Worm (Caenorhabditis elegans) whole organism, L4 larva: ENCODE data around the gene EGAP9.4.

Experiments used
- D1046.2 ChIP-seq: fragments of 200-800 bp; sonication (Bioruptor generic); IDR thresholded peaks from 2 replicates; pipeline ENCODE4 v1.3.6; 2022; ENCODE audit warnings: missing genetic modification characterization, missing compliant biosample characterization
- F10B5.3 ChIP-seq: sonication (generic microtip); optimal IDR thresholded peaks from 2 replicates; lab custom pipeline; 2016; ENCODE audit warnings: mild to moderate bottlenecking, missing genetic modification characterization, missing compliant biosample characterization
- F26F4.8 ChIP-seq: fragments of 200-800 bp; sonication (Bioruptor generic); conservative IDR thresholded peaks from 2 replicates; pipeline ENCODE4 v1.3.6; 2022; ENCODE audit warnings: missing genetic modification characterization, missing compliant biosample characterization
- F49E8.2 ChIP-seq: sonication (generic microtip); optimal IDR thresholded peaks from 2 replicates; lab custom pipeline; 2016; ENCODE audit warnings: missing compliant biosample characterization, mild to moderate bottlenecking, missing genetic modification characterization, borderline replicate concordance
- T20F7.1 ChIP-seq: fragments of 200-800 bp; sonication (Bioruptor generic); optimal IDR thresholded peaks from 2 replicates; lab custom pipeline; 2018; ENCODE audit warnings: mild to moderate bottlenecking, missing genetic modification characterization, missing compliant biosample characterization
- T26A8.4 ChIP-seq: fragments of 200-800 bp; sonication (Bioruptor generic); IDR thresholded peaks from 2 replicates; pipeline ENCODE4 v1.3.6; 2022; ENCODE audit warnings: missing genetic modification characterization, missing compliant biosample characterization
- Y105C5A.15 ChIP-seq: fragments of 200-800 bp; sonication (Bioruptor generic); IDR thresholded peaks from 2 replicates; pipeline ENCODE4 v1.3.6; 2022; ENCODE audit warnings: missing genetic modification characterization, missing compliant biosample characterization
- aha-1 ChIP-seq: fragments of 150-350 bp; peaks from one replicate; lab custom pipeline; 2014; ENCODE audit warnings: missing biosample characterization, missing genetic modification characterization
- ama-1 ChIP-seq: fragments of 150-350 bp; optimal IDR thresholded peaks from 2 replicates; lab custom pipeline; 2014; ENCODE audit warnings: inconsistent platforms, mixed read lengths
- arid-1 ChIP-seq: fragments of 200-800 bp; sonication (Bioruptor generic); conservative IDR thresholded peaks from 2 replicates; pipeline ENCODE4 v1.3.6; 2022; ENCODE audit warnings: missing genetic modification reagents, missing genetic modification characterization, missing compliant biosample characterization
- ceh-82 ChIP-seq: sonication (generic microtip); optimal IDR thresholded peaks from 2 replicates; lab custom pipeline; 2017; ENCODE audit warnings: missing biosample characterization, missing genetic modification characterization
- ces-1 ChIP-seq: fragments of 150-350 bp; sonication (generic microtip); optimal IDR thresholded peaks from 4 replicates; lab custom pipeline; 2014; ENCODE audit warnings: missing biosample characterization, missing genetic modification reagents, missing genetic modification characterization
- daf-8 ChIP-seq: fragments of 200-800 bp; sonication (Bioruptor generic); IDR thresholded peaks from 2 replicates; pipeline ENCODE4 v1.3.6; 2022; ENCODE audit warnings: missing genetic modification characterization, missing compliant biosample characterization
- dmd-6 ChIP-seq: fragments of 200-800 bp; sonication (Bioruptor generic); IDR thresholded peaks from 2 replicates; pipeline ENCODE4 v1.3.6; 2022; ENCODE audit warnings: missing genetic modification reagents, missing genetic modification characterization, missing compliant biosample characterization
- dmd-8 ChIP-seq: fragments of 200-800 bp; sonication (Bioruptor generic); IDR thresholded peaks from 2 replicates; pipeline ENCODE4 v1.3.6; 2022; ENCODE audit warnings: missing genetic modification characterization, missing compliant biosample characterization
- dmd-9 ChIP-seq: fragments of 200-800 bp; sonication (Bioruptor generic); IDR thresholded peaks from 2 replicates; pipeline ENCODE4 v1.3.6; 2022; ENCODE audit warnings: missing genetic modification reagents, missing genetic modification characterization, missing compliant biosample characterization
- dve-1 ChIP-seq: sonication (generic microtip); optimal IDR thresholded peaks from 2 replicates; lab custom pipeline; 2017; ENCODE audit warnings: antibody characterized with exemption, mild to moderate bottlenecking, missing genetic modification characterization, missing compliant biosample characterization; ENCODE audit not compliant: insufficient read depth
- fkh-10 ChIP-seq: fragments of 150-350 bp; optimal IDR thresholded peaks from 2 replicates; lab custom pipeline; 2014; ENCODE audit warnings: missing biosample characterization, missing genetic modification reagents, missing genetic modification characterization
- fos-1 ChIP-seq: fragments of 150-350 bp; optimal IDR thresholded peaks from 2 replicates; lab custom pipeline; 2014; ENCODE audit warnings: missing biosample characterization, missing genetic modification characterization
- hif-1 ChIP-seq, 2 experiments: sonication (generic microtip); optimal IDR thresholded peaks; 2 replicates each; lab custom pipeline; 2016 to 2017; ENCODE audit warnings: missing compliant biosample characterization in 2 of 2, missing genetic modification characterization in 2 of 2, missing genetic modification reagents in 2 of 2, missing genotype in 2 of 2, mild to moderate bottlenecking in 1 of 2
- jun-1 ChIP-seq: fragments of 150-350 bp; optimal IDR thresholded peaks from 2 replicates; lab custom pipeline; 2014; ENCODE audit warnings: missing biosample characterization, missing genetic modification reagents, missing genetic modification characterization
- lin-13 ChIP-seq: fragments of 150-350 bp; optimal IDR thresholded peaks from 2 replicates; lab custom pipeline; 2014; ENCODE audit warnings: missing biosample characterization, missing genetic modification reagents, missing genetic modification characterization
- lin-29 ChIP-seq: fragments of 200-800 bp; sonication (Bioruptor generic); IDR thresholded peaks from 2 replicates; pipeline ENCODE4 v1.3.6; 2022; ENCODE audit warnings: missing genetic modification reagents, missing genetic modification characterization, missing compliant biosample characterization
- lin-39 ChIP-seq: fragments of 150-350 bp; optimal IDR thresholded peaks from 2 replicates; lab custom pipeline; 2014; ENCODE audit warnings: missing biosample characterization, missing genetic modification reagents, missing genetic modification characterization
- lsy-2 ChIP-seq, 2 experiments: fragments of 150-350 bp in 1 of 2; sonication (generic microtip) in 1 of 2; optimal IDR thresholded peaks; 2 replicates each; lab custom pipeline; 2014 to 2017; ENCODE audit warnings: missing biosample characterization in 2 of 2, missing genetic modification characterization in 2 of 2
- madf-5 ChIP-seq, 2 experiments: fragments of 200-800 bp; sonication (Bioruptor generic); IDR thresholded peaks; 2 replicates each; pipeline ENCODE4 v1.3.6; 2022; ENCODE audit warnings: missing compliant biosample characterization in 2 of 2, missing genetic modification characterization in 2 of 2
- mdl-1 ChIP-seq, 2 experiments: fragments of 150-350 bp in 1 of 2; sonication (generic microtip) in 1 of 2; optimal IDR thresholded peaks; 2 replicates each; lab custom pipeline; 2014 to 2017; ENCODE audit warnings: missing biosample characterization in 2 of 2, missing genetic modification characterization in 2 of 2
- mes-2 ChIP-seq: sonication (generic microtip); optimal IDR thresholded peaks from 2 replicates; lab custom pipeline; 2016; ENCODE audit warnings: missing genotype, mild to moderate bottlenecking, missing genetic modification characterization, missing compliant biosample characterization; ENCODE audit not compliant: poor library complexity, severe bottlenecking
- mxl-2 ChIP-seq: fragments of 200-800 bp; sonication (Bioruptor generic); conservative IDR thresholded peaks from 2 replicates; pipeline ENCODE4 v1.3.6; 2022; ENCODE audit warnings: missing genetic modification reagents, missing genetic modification characterization, missing compliant biosample characterization
- mxl-3 ChIP-seq: fragments of 200-800 bp; sonication (Bioruptor generic); optimal IDR thresholded peaks from 2 replicates; lab custom pipeline; 2018; ENCODE audit warnings: mild to moderate bottlenecking, missing genetic modification characterization, missing compliant biosample characterization
- nhr-237 ChIP-seq: sonication (generic microtip); optimal IDR thresholded peaks from 2 replicates; lab custom pipeline; 2017; ENCODE audit warnings: missing biosample characterization, missing genetic modification characterization
- nhr-28 ChIP-seq: fragments of 150-350 bp; optimal IDR thresholded peaks from 2 replicates; lab custom pipeline; 2014; ENCODE audit warnings: missing biosample characterization, missing genetic modification characterization
- nhr-41 ChIP-seq: fragments of 200-800 bp; sonication (Bioruptor generic); IDR thresholded peaks from 2 replicates; pipeline ENCODE4 v1.3.6; 2022; ENCODE audit warnings: missing genetic modification reagents, missing genetic modification characterization, missing compliant biosample characterization
- nhr-42 ChIP-seq: fragments of 200-800 bp; sonication (Bioruptor generic); IDR thresholded peaks from 2 replicates; pipeline ENCODE4 v1.3.6; 2022; ENCODE audit warnings: missing genetic modification characterization, missing compliant biosample characterization
- nhr-48 ChIP-seq: sonication (generic microtip); optimal IDR thresholded peaks from 2 replicates; lab custom pipeline; 2016; ENCODE audit warnings: mild to moderate bottlenecking, missing genetic modification characterization, missing compliant biosample characterization
- nhr-76 ChIP-seq: fragments of 150-350 bp; optimal IDR thresholded peaks from 2 replicates; lab custom pipeline; 2014; ENCODE audit warnings: missing biosample characterization, missing genetic modification characterization
- nhr-77 ChIP-seq: fragments of 150-350 bp; optimal IDR thresholded peaks from 2 replicates; lab custom pipeline; 2014; ENCODE audit warnings: missing biosample characterization, missing genetic modification characterization
- pha-4 ChIP-seq, 2 experiments: fragments of 150-350 bp in 1 of 2; fragments of 200-800 bp in 1 of 2; sonication (Bioruptor generic) in 1 of 2; IDR thresholded peaks in 1 of 2; optimal IDR thresholded peaks in 1 of 2; 2 replicates each; pipeline versions ENCODE4 v1.3.6 to Lab custom; 2014 to 2022; ENCODE audit warnings: missing genetic modification characterization in 2 of 2, missing genetic modification reagents in 2 of 2, missing biosample characterization in 1 of 2, missing compliant biosample characterization in 1 of 2
- php-3 ChIP-seq: fragments of 200-800 bp; sonication (Bioruptor generic); IDR thresholded peaks from 2 replicates; pipeline ENCODE4 v1.3.6; 2022; ENCODE audit warnings: missing genetic modification reagents, missing genetic modification characterization, missing compliant biosample characterization
- pqm-1 ChIP-seq: sonication (generic microtip); optimal IDR thresholded peaks from 2 replicates; lab custom pipeline; 2017; ENCODE audit warnings: missing biosample characterization, missing genetic modification characterization
- saeg-2 ChIP-seq: fragments of 200-800 bp; sonication (Bioruptor generic); IDR thresholded peaks from 2 replicates; pipeline ENCODE4 v1.3.6; 2022; ENCODE audit warnings: missing genetic modification reagents, missing genetic modification characterization, missing compliant biosample characterization
- sdz-12 ChIP-seq: fragments of 200-800 bp; sonication (Bioruptor generic); optimal IDR thresholded peaks from 2 replicates; lab custom pipeline; 2018; ENCODE audit warnings: mild to moderate bottlenecking, missing genetic modification characterization, missing compliant biosample characterization
- spr-1 ChIP-seq: sonication (generic microtip); optimal IDR thresholded peaks from 2 replicates; lab custom pipeline; 2016; ENCODE audit warnings: mild to moderate bottlenecking, missing genetic modification characterization, missing compliant biosample characterization
- tra-1 ChIP-seq: fragments of 200-800 bp; sonication (Bioruptor generic); IDR thresholded peaks from 2 replicates; pipeline ENCODE4 v1.3.6; 2022; ENCODE audit warnings: missing genetic modification reagents, missing genetic modification characterization, missing compliant biosample characterization
- unc-130 ChIP-seq: sonication (generic microtip); optimal IDR thresholded peaks from 2 replicates; lab custom pipeline; 2016; ENCODE audit warnings: missing genetic modification reagents, missing genetic modification characterization, missing compliant biosample characterization
- unc-62 ChIP-seq, 3 experiments: fragments of 150-350 bp in 1 of 3; sonication (generic microtip); optimal IDR thresholded peaks in 2 of 3; peaks in 1 of 3; 1 replicate in 1 of 3; 2 replicates in 2 of 3; lab custom pipeline; 2014 to 2017; ENCODE audit warnings: missing biosample characterization in 3 of 3, missing genetic modification characterization in 3 of 3, missing genetic modification reagents in 3 of 3, missing genotype in 1 of 3
- zfp-2 ChIP-seq: sonication (generic microtip); optimal IDR thresholded peaks from 2 replicates; lab custom pipeline; 2016; ENCODE audit warnings: mild to moderate bottlenecking, missing genetic modification characterization, missing compliant biosample characterization
- zip-11 ChIP-seq: fragments of 200-800 bp; sonication (Bioruptor generic); IDR thresholded peaks from 2 replicates; pipeline ENCODE4 v1.3.6; 2022; ENCODE audit warnings: missing genetic modification characterization, missing compliant biosample characterization
- ztf-11 ChIP-seq: fragments of 150-350 bp; optimal IDR thresholded peaks from 2 replicates; lab custom pipeline; 2014; ENCODE audit warnings: missing biosample characterization, missing genetic modification characterization
- ztf-7 ChIP-seq: fragments of 150-350 bp; optimal IDR thresholded peaks from 2 replicates; lab custom pipeline; 2014; ENCODE audit warnings: missing biosample characterization, missing genetic modification characterization

EGAP9.4 gene

DNA sequence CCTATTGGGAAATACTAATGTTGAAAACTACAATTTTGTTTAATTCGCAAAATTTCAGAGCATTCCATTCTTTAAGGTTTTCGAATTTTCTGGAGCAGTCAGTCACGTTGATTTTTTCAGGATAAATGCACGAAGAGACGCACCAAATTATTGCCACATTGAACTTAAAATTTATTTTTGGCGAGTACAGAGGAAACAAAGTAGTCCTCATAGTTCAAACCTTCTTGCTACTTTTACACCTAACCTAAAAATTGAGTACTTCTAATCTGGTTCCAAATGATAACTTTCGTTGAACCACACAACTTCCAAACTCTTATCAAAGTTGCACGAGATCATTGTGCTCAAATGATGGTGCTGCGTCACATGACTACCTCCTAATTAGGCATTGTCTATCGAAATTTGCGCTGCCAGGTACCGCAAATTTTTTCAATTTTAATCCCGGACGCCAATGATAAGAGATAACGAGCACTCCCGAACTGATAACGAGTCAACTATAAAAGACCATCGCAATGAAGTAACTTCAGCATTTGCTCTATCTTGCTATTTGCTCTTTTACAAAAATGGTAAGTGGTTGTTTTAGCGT lies 37.6 kb downstream of the EGAP9.4 start, which contains the start of gene cpr-4:
TSS of gene cpr-4 (plus strand) at position 523 of the 583 bp plus-strand sequence.
- TF ChIP-seq ztf-7 (tag; lab: Kevin White, UChicago) = no peak
- 0 out of 2 replicates have a peak, but pooled peaks have one; percentile 39 for TF ChIP-seq pha-4 (GFP tag; IDR thresholded peaks at IDR 0.05; lab: Robert Waterston, UW)
- TF ChIP-seq pha-4 (tag; optimal IDR thresholded peaks at IDR 0.05; lab: Kevin White, UChicago) = no peak
- TF ChIP-seq ztf-11 (tag; lab: Kevin White, UChicago) = no peak
- no peak for TF ChIP-seq spr-1
- TF ChIP-seq jun-1 (tag; lab: Kevin White, UChicago) = peak; percentile 27
- no peak for TF ChIP-seq zfp-2 (tag; lab: Kevin White, UChicago)
- peak; percentile 64; the same call in 1 of the 2 replicates for TF ChIP-seq saeg-2 (GFP tag; lab: Robert Waterston, UW)
- TF ChIP-seq T20F7.1 (GFP tag; lab: Kevin White, UChicago) = peak; percentile 48
- TF ChIP-seq mes-2 = peak; percentile 38
- TF ChIP-seq tra-1 (GFP tag; lab: Robert Waterston, UW) = 0 out of 2 replicates have a peak, but pooled peaks have one; percentile 35
- TF ChIP-seq ama-1 (lab: Kevin White, UChicago) = no peak
- peak; percentile 95 for TF ChIP-seq dve-1 (tag; lab: Kevin White, UChicago)
- no peak for TF ChIP-seq nhr-41 (GFP tag; lab: Robert Waterston, UW)
- TF ChIP-seq lin-39 (tag; lab: Kevin White, UChicago) = no peak
- TF ChIP-seq fkh-10 (GFP tag; lab: Kevin White, UChicago) = no peak
- peak; percentile 86 for TF ChIP-seq nhr-48 (tag; lab: Kevin White, UChicago)
- TF ChIP-seq arid-1 = no peak
- no peak for TF ChIP-seq lsy-2 (tag; optimal IDR thresholded peaks at IDR 0.05; lab: Kevin White, UChicago)
- 0 out of 2 replicates have a peak, but pooled peaks have one; percentile 11 for TF ChIP-seq dmd-9
- no peak for TF ChIP-seq F49E8.2 (tag; lab: Kevin White, UChicago)
- peak; percentile 12 for TF ChIP-seq mxl-3 (GFP tag; lab: Kevin White, UChicago)
- TF ChIP-seq dmd-6 = peak; percentile 96
- no peak for TF ChIP-seq lin-13 (GFP tag; lab: Kevin White, UChicago)
- peak; percentile 95 for TF ChIP-seq nhr-28 (tag; lab: Kevin White, UChicago)
- no peak for TF ChIP-seq mxl-2
- TF ChIP-seq unc-62 (GFP tag; optimal IDR thresholded peaks at IDR 0.05 in 1 of 2; lab: Kevin White, UChicago) = peak in 1 of 2 experiments; percentile 96
- TF ChIP-seq unc-62 (tag; optimal IDR thresholded peaks at IDR 0.05; lab: Kevin White, UChicago) = no peak
- no peak for TF ChIP-seq F10B5.3 (tag; lab: Kevin White, UChicago)
- no peak for TF ChIP-seq aha-1 (tag; lab: Kevin White, UChicago)
- no peak for TF ChIP-seq mdl-1 (tag; optimal IDR thresholded peaks at IDR 0.05; lab: Kevin White, UChicago)
- TF ChIP-seq lin-29 = no peak
- TF ChIP-seq hif-1 (tag; optimal IDR thresholded peaks at IDR 0.05; lab: Kevin White, UChicago) = no peak
- TF ChIP-seq sdz-12 (GFP tag; lab: Kevin White, UChicago) = no peak
- no peak for TF ChIP-seq nhr-237 (tag; lab: Kevin White, UChicago)
- no peak for TF ChIP-seq nhr-76 (tag; lab: Kevin White, UChicago)
- no peak for TF ChIP-seq D1046.2
- peak; percentile 8 for TF ChIP-seq fos-1
- TF ChIP-seq madf-5 (GFP tag; IDR thresholded peaks at IDR 0.05; lab: Robert Waterston, UW) = no peak
- TF ChIP-seq unc-130 (GFP tag; lab: Kevin White, UChicago) = no peak
- TF ChIP-seq php-3 (GFP tag; lab: Robert Waterston, UW) = peak; percentile 28; the same call in 1 of the 2 replicates
- no peak for TF ChIP-seq zip-11 (GFP tag; lab: Robert Waterston, UW)
- TF ChIP-seq daf-8 (GFP tag; lab: Robert Waterston, UW) = no peak
- TF ChIP-seq ceh-82 (tag; lab: Kevin White, UChicago) = no peak
- TF ChIP-seq nhr-77 = peak; percentile 88
- TF ChIP-seq ces-1 (GFP tag; lab: Kevin White, UChicago) = no peak
- peak; percentile 98 for TF ChIP-seq pqm-1 (tag; lab: Kevin White, UChicago)
- TF ChIP-seq T26A8.4 (GFP tag; lab: Robert Waterston, UW) = no peak
- no peak for TF ChIP-seq Y105C5A.15 (GFP tag; lab: Robert Waterston, UW)
- no peak for TF ChIP-seq nhr-42
- no peak for TF ChIP-seq dmd-8 (GFP tag; lab: Robert Waterston, UW)
- TF ChIP-seq F26F4.8 (GFP tag; lab: Robert Waterston, UW) = no peak
